Worm (Caenorhabditis elegans): Measurements from ENCODE around the gene F54E7.9.

ce11 chrIII:5663933-5664332, 13.8 kb downstream of the F54E7.9 start, which contains the start of gene par-3:
- TF ChIP-seq zip-5 (tag; optimal IDR thresholded peaks at IDR 0.05) (no peak), pat-9 (tag; optimal IDR thresholded peaks at IDR 0.05) (no peak)

Measured in whole organism, late embryonic.